Fruit fly (Drosophila melanogaster) whole organism, prepupa: ENCODE data around the gene Rab40.

ENCODE experiments used
- CG15336 ChIP-seq: fragments of 200-800 bp; sonication (Bioruptor generic); IDR thresholded peaks from 2 replicates; pipeline ENCODE4 v1.3.6; 2022; ENCODE audit warnings: missing biosample characterization, missing genetic modification characterization
- CG6163 ChIP-seq: fragments of 200-800 bp; sonication (Bioruptor generic); IDR thresholded peaks from 3 replicates; pipeline ENCODE4 v1.3.6; 2022; ENCODE audit warnings: missing biosample characterization, missing genetic modification characterization
- CG6808 ChIP-seq: fragments of 200-800 bp; sonication (Bioruptor generic); optimal IDR thresholded peaks from 3 replicates; lab custom pipeline; 2017; ENCODE audit warnings: missing biosample characterization, missing genetic modification characterization, mild to moderate bottlenecking, moderate library complexity, missing genetic modification reagents
- CG8632 ChIP-seq: fragments of 200-800 bp; sonication (Bioruptor generic); optimal IDR thresholded peaks from 3 replicates; lab custom pipeline; 2016; ENCODE audit warnings: missing biosample characterization, missing genetic modification characterization
- Ets21C ChIP-seq: fragments of 200-800 bp; sonication (Bioruptor generic); optimal IDR thresholded peaks from 3 replicates; lab custom pipeline; 2016; ENCODE audit warnings: missing biosample characterization, missing genetic modification characterization
- Hr38 ChIP-seq: sonication (Bioruptor generic); optimal IDR thresholded peaks from 2 replicates; lab custom pipeline; 2016; ENCODE audit warnings: missing biosample characterization, missing genetic modification characterization
- Smox ChIP-seq: fragments of 200-800 bp; sonication (Bioruptor generic); optimal IDR thresholded peaks from 3 replicates; lab custom pipeline; 2016; ENCODE audit warnings: missing biosample characterization, missing genetic modification characterization
- Sox102F ChIP-seq: fragments of 200-800 bp; sonication (Bioruptor generic); optimal IDR thresholded peaks from 2 replicates; lab custom pipeline; 2016; ENCODE audit warnings: missing biosample characterization, mild to moderate bottlenecking, missing genetic modification characterization
- achi ChIP-seq: fragments of 200-800 bp; sonication (Bioruptor generic); optimal IDR thresholded peaks from 3 replicates; lab custom pipeline; 2016; ENCODE audit warnings: missing biosample characterization, missing genetic modification characterization
- esn ChIP-seq: fragments of 200-800 bp; sonication (Bioruptor generic); optimal IDR thresholded peaks from 2 replicates; lab custom pipeline; 2016; ENCODE audit warnings: missing biosample characterization, mild to moderate bottlenecking, missing genetic modification characterization, moderate library complexity
- fd85E ChIP-seq: fragments of 200-800 bp; sonication (Bioruptor generic); optimal IDR thresholded peaks from 3 replicates; lab custom pipeline; 2016; ENCODE audit warnings: missing biosample characterization, missing genetic modification characterization

- no peak for TF ChIP-seq Hr38 (GFP tag; lab: Kevin White, UChicago)
- TF ChIP-seq esn = no peak
- TF ChIP-seq CG8632 (GFP tag; lab: Kevin White, UChicago) = no peak
- no peak for TF ChIP-seq CG6163 (GFP tag; lab: Robert Waterston, UW)
- TF ChIP-seq CG15336 (GFP tag; lab: Robert Waterston, UW) = no peak
- TF ChIP-seq Sox102F (GFP tag; lab: Kevin White, UChicago) = no peak
- no peak for TF ChIP-seq CG6808 (GFP tag; lab: Kevin White, UChicago)
- no peak for TF ChIP-seq Ets21C (GFP tag; lab: Kevin White, UChicago)
- no peak for TF ChIP-seq achi (GFP tag; lab: Kevin White, UChicago)
- no peak for TF ChIP-seq Smox (GFP tag; lab: Kevin White, UChicago)
- no peak for TF ChIP-seq fd85E
Measured at dm6 chrX:12465316-12465715, 2.4 kb upstream of the Rab40 start.
